Worm (Caenorhabditis elegans): Measurements from ENCODE around the gene C05B5.16.
A peak's percentile ranks its signal among the peaks of the same experiment; 100 is the strongest.

Gene C05B5.16

DNA sequence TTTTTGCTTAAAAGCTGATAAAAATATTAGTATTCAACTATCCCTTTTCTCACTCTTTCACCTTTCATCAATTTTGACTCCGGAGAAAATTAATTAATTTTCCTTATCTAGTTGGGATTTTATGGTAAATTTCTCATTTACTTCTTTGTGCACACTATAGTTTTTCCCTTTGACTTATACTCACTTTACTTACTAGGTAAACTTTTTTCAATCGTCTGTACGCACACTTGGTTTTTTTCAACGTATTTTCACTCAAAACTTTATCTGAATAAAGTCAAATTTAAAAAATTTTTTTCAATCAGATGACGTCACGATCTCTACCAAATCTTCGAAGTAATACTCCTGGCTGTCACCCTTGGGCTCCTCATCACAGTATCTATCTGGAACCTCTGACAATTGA, at the start of gene C05B5.16:
Gene C05B5.16, plus strand, starts transcription at position 301 of the 400 bp plus-strand sequence.
- TF ChIP-seq scrt-1 (GFP tag; IDR thresholded peaks at IDR 0.05) (no peak), hnd-1 (tag; optimal IDR thresholded peaks at IDR 0.05) (no peak), ama-1 (optimal IDR thresholded peaks at IDR 0.05) (no peak), F13C5.2 (tag; optimal IDR thresholded peaks at IDR 0.05) (no peak), ets-7 (tag; optimal IDR thresholded peaks at IDR 0.05) (no peak), ceh-13 (GFP tag; optimal IDR thresholded peaks at IDR 0.05) (no peak), flt-1 (GFP tag; IDR thresholded peaks at IDR 0.05) (no peak), tbx-11 (GFP tag; IDR thresholded peaks at IDR 0.05) (no peak), hmg-4 (GFP tag; optimal IDR thresholded peaks at IDR 0.05) (no peak), tbx-37 (GFP tag; conservative IDR thresholded peaks at IDR 0.05) (no peak), ceh-36 (tag; optimal IDR thresholded peaks at IDR 0.05) (no peak), tra-4 (tag; optimal IDR thresholded peaks at IDR 0.05) (no peak), B0310.2 (tag; optimal IDR thresholded peaks at IDR 0.05) (no peak), sea-1 (GFP tag; conservative IDR thresholded peaks at IDR 0.05) (no peak), pes-1 (GFP tag; IDR thresholded peaks at IDR 0.05) (no peak), aly-1 (tag; optimal IDR thresholded peaks at IDR 0.05) (no peak), hmbx-1 (tag; optimal IDR thresholded peaks at IDR 0.05) (no peak)

DNA sequence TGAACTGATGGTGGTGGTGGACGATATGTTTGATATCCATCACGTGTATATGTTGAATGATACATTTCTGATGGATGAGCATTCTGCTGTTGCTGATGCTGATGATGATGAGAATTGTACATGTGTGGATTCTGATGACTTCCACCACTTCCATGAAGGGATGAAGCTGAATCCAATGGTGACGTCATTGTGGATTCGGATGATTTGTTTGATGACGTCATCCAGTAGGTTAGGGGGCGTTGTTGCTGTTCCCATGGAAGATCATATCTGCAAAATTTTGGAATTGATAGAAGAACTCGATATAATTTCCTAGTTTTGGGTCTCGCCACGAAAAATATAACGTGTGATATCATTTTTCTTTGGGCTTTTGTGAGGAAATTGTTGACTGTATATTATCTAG, 48.8 kb upstream of the C05B5.16 start:
- TF ChIP-seq tbx-37 (GFP tag; conservative IDR thresholded peaks at IDR 0.05) (no peak), hmg-4 (GFP tag; optimal IDR thresholded peaks at IDR 0.05) (no peak), flt-1 (GFP tag; IDR thresholded peaks at IDR 0.05) (no peak), tbx-11 (GFP tag; IDR thresholded peaks at IDR 0.05) (no peak), pes-1 (GFP tag; IDR thresholded peaks at IDR 0.05) (no peak), F13C5.2 (tag; optimal IDR thresholded peaks at IDR 0.05) (no peak), ceh-13 (GFP tag; optimal IDR thresholded peaks at IDR 0.05) (no peak), scrt-1 (GFP tag; IDR thresholded peaks at IDR 0.05) (no peak), tra-4 (tag; optimal IDR thresholded peaks at IDR 0.05) (no peak), hmbx-1 (tag; optimal IDR thresholded peaks at IDR 0.05) (no peak), ama-1 (optimal IDR thresholded peaks at IDR 0.05) (no peak), aly-1 (tag; optimal IDR thresholded peaks at IDR 0.05) (no peak), ets-7 (tag; optimal IDR thresholded peaks at IDR 0.05) (no peak), ceh-36 (tag; optimal IDR thresholded peaks at IDR 0.05) (no peak), sea-1 (GFP tag; conservative IDR thresholded peaks at IDR 0.05) (no peak), hnd-1 (tag; optimal IDR thresholded peaks at IDR 0.05) (no peak), B0310.2 (tag; optimal IDR thresholded peaks at IDR 0.05) (no peak)

DNA sequence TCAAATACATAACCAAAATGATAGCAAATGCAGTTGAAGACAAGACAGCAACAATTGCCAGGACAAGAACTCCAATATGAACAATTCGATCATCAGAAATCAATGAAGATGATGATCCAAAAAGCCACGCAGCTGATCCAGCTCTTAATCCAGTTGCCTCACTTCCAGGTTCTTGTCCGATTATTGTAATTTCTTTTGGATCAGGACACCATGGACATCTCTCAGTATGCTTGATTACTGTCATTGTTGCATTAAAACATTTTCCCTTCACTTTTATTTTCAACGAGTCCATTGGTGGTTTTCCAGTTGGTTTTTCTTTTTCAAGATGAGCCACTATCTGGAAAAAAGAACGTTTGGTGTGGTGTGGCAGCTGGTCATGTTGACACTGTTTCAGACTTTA, 47.8 kb upstream of the C05B5.16 start:
- no peak for TF ChIP-seq hnd-1 (tag; optimal IDR thresholded peaks at IDR 0.05)
- no peak for TF ChIP-seq ets-7 (tag; optimal IDR thresholded peaks at IDR 0.05)

DNA sequence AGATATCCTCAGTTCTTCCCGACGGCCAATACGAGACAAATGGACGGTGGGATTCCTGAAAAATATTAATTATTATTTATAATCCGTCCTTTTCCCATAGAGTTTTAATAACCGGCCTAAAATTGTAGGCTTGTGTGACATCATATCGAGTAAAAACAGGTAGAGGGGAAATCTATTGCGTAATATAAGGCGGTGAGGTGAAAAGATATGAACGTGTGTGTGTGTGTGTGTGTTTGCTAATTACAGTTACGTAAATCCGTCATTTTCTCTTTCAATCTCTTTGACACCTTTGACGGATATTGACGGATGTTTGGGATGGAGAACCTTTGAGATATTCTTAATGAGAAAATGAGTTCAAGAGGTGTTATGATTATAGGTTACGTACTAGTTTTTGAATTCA, 46.8 kb upstream of the C05B5.16 start:
- peak; percentile 58 for TF ChIP-seq ceh-36 (tag; optimal IDR thresholded peaks at IDR 0.05)
- TF ChIP-seq scrt-1 (GFP tag; IDR thresholded peaks at IDR 0.05), result no peak
- no peak for TF ChIP-seq hnd-1 (tag; optimal IDR thresholded peaks at IDR 0.05)
- 0 out of 2 replicates have a peak, but pooled peaks have one; percentile 15 for TF ChIP-seq pes-1 (GFP tag; IDR thresholded peaks at IDR 0.05)
- no peak for TF ChIP-seq sea-1 (GFP tag; conservative IDR thresholded peaks at IDR 0.05)
- TF ChIP-seq tra-4 (tag; optimal IDR thresholded peaks at IDR 0.05), result no peak
- TF ChIP-seq aly-1 (tag; optimal IDR thresholded peaks at IDR 0.05), result no peak

- TF ChIP-seq hmg-4 (GFP tag; optimal IDR thresholded peaks at IDR 0.05), result peak; percentile 43
- no peak for TF ChIP-seq tbx-37 (GFP tag; conservative IDR thresholded peaks at IDR 0.05)
Measured at ce11 chrIII:9969371-9969770, 42.9 kb upstream of the C05B5.16 start.

ce11 chrIII:9972192-9972811, 39.9 kb upstream of the C05B5.16 start:
- TF ChIP-seq ceh-13 (GFP tag; optimal IDR thresholded peaks at IDR 0.05), result no peak
- TF ChIP-seq sea-1 (GFP tag; conservative IDR thresholded peaks at IDR 0.05), result no peak
- no peak for TF ChIP-seq hmbx-1 (tag; optimal IDR thresholded peaks at IDR 0.05)
- TF ChIP-seq hnd-1 (tag; optimal IDR thresholded peaks at IDR 0.05), result no peak
- TF ChIP-seq aly-1 (tag; optimal IDR thresholded peaks at IDR 0.05), result no peak
- TF ChIP-seq scrt-1 (GFP tag; IDR thresholded peaks at IDR 0.05), result no peak
- TF ChIP-seq F13C5.2 (tag; optimal IDR thresholded peaks at IDR 0.05), result no peak
- TF ChIP-seq flt-1 (GFP tag; IDR thresholded peaks at IDR 0.05), result no peak
- no peak for TF ChIP-seq ets-7 (tag; optimal IDR thresholded peaks at IDR 0.05)
- TF ChIP-seq tra-4 (tag; optimal IDR thresholded peaks at IDR 0.05), result no peak

DNA sequence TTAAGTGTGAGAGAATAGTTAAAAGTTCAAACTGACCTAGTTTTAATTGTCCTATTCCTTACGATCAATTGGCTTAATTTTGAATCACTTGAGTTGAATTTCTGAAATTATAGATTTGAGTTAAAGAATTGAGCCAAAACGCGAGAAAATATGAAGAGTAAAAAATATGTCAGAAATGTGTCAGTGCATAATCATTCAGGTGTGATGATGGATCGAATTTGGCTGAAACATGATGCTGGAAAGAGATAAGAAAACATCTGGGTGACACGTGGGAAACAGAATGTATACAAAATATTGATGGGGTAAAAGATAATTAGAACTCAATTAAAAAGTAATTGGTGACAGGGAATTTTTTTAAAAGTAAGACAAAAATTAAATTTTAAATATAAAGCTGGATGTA, 38.5 kb upstream of the C05B5.16 start, which contains the start of gene R10E12.2:
Gene R10E12.2, minus strand, starts transcription at position 101 of the 400 bp plus-strand sequence.
- no peak for TF ChIP-seq ceh-36 (tag; optimal IDR thresholded peaks at IDR 0.05)
- TF ChIP-seq aly-1 (tag; optimal IDR thresholded peaks at IDR 0.05), result no peak
- no peak for TF ChIP-seq tbx-37 (GFP tag; conservative IDR thresholded peaks at IDR 0.05)
- TF ChIP-seq tra-4 (tag; optimal IDR thresholded peaks at IDR 0.05), result no peak
- no peak for TF ChIP-seq B0310.2 (tag; optimal IDR thresholded peaks at IDR 0.05)
- no peak for TF ChIP-seq pes-1 (GFP tag; IDR thresholded peaks at IDR 0.05)
- TF ChIP-seq hmg-4 (GFP tag; optimal IDR thresholded peaks at IDR 0.05), result no peak
- no peak for TF ChIP-seq ceh-13 (GFP tag; optimal IDR thresholded peaks at IDR 0.05)
- no peak for TF ChIP-seq tbx-11 (GFP tag; IDR thresholded peaks at IDR 0.05)
- TF ChIP-seq ama-1 (optimal IDR thresholded peaks at IDR 0.05), result no peak
- no peak for TF ChIP-seq flt-1 (GFP tag; IDR thresholded peaks at IDR 0.05)
- TF ChIP-seq sea-1 (GFP tag; conservative IDR thresholded peaks at IDR 0.05), result no peak
- TF ChIP-seq ets-7 (tag; optimal IDR thresholded peaks at IDR 0.05), result no peak
- TF ChIP-seq scrt-1 (GFP tag; IDR thresholded peaks at IDR 0.05), result no peak

ce11 chrIII:9982119-9982642, 30.1 kb upstream of the C05B5.16 start:
- no peak for TF ChIP-seq flt-1 (GFP tag; IDR thresholded peaks at IDR 0.05)
- no peak for TF ChIP-seq B0310.2 (tag; optimal IDR thresholded peaks at IDR 0.05)
- TF ChIP-seq ama-1 (optimal IDR thresholded peaks at IDR 0.05), result no peak
- TF ChIP-seq hnd-1 (tag; optimal IDR thresholded peaks at IDR 0.05), result no peak
- TF ChIP-seq tra-4 (tag; optimal IDR thresholded peaks at IDR 0.05), result no peak
- TF ChIP-seq aly-1 (tag; optimal IDR thresholded peaks at IDR 0.05), result no peak
- TF ChIP-seq tbx-37 (GFP tag; conservative IDR thresholded peaks at IDR 0.05), result no peak
- TF ChIP-seq ceh-13 (GFP tag; optimal IDR thresholded peaks at IDR 0.05), result no peak
- no peak for TF ChIP-seq scrt-1 (GFP tag; IDR thresholded peaks at IDR 0.05)
- no peak for TF ChIP-seq hmbx-1 (tag; optimal IDR thresholded peaks at IDR 0.05)
- no peak for TF ChIP-seq sea-1 (GFP tag; conservative IDR thresholded peaks at IDR 0.05)
